Worm (Caenorhabditis elegans): Measurements from ENCODE around the gene ZK688.9.

DNA sequence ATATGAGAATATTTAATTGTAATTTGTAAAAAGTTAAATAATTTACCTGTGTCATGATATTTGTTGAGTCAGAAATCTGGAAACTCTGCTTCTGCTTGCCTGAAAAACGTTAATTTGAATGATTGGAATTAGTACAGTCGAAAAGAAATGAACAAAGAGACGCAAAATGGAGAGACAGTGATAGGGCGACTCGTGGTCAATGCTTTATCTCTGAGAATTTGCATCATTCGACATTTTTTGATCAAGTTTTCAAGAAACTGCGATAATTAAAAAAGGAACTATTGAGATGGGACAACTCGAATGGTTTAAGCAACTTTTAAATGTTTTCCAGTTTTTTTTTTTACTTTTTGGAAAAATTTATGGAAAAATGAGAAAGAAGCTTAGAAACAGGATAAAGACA, 21.9 kb downstream of the ZK688.9 start, which contains the start of gene cuc-1:
- TF ChIP-seq snpc-4 (tag; optimal IDR thresholded peaks at IDR 0.05) (no peak), lsy-2 (tag; optimal IDR thresholded peaks at IDR 0.05) (no peak), gmeb-1 (tag; optimal IDR thresholded peaks at IDR 0.05) (no peak), ceh-82 (tag; optimal IDR thresholded peaks at IDR 0.05) (no peak), nhr-6 (tag; optimal IDR thresholded peaks at IDR 0.05) (no peak), ama-1 (optimal IDR thresholded peaks at IDR 0.05) (no peak), lin-39 (tag; optimal IDR thresholded peaks at IDR 0.05) (no peak), unc-62 (GFP tag; optimal IDR thresholded peaks at IDR 0.05) (no peak), elt-1 (tag; optimal IDR thresholded peaks at IDR 0.05) (no peak), lin-13 (GFP tag; optimal IDR thresholded peaks at IDR 0.05) (no peak), nhr-23 (tag; optimal IDR thresholded peaks at IDR 0.05) (no peak)

All from whole organism, L2 larva.